Worm (Caenorhabditis elegans) whole organism, L4/young adult: Measurements from ENCODE around the gene srg-26.

Experiments
- W03F9.2 ChIP-seq: fragments of 150-350 bp; optimal IDR thresholded peaks from 2 replicates; lab custom pipeline; 2014; ENCODE audit warnings: missing biosample characterization, missing genetic modification characterization
- him-1 ChIP-seq: sonication (generic microtip); optimal IDR thresholded peaks from 2 replicates; lab custom pipeline; 2016; ENCODE audit warnings: missing genotype, missing genetic modification reagents, missing genetic modification characterization, missing compliant biosample characterization

- TF ChIP-seq him-1: no peak
- no peak for TF ChIP-seq W03F9.2 (tag; lab: Kevin White, UChicago)
Observed at ce11 chrV:5358772-5359171, 27.7 kb downstream of the srg-26 start, which contains the start of gene nhr-216.
